Worm (Caenorhabditis elegans): ENCODE data around the gene srsx-7.

The srsx-7 gene

ce11 chrV:7946229-7946628 lies 20.6 kb downstream of the srsx-7 start:
- TF ChIP-seq unc-62 (GFP tag; optimal IDR thresholded peaks at IDR 0.05), result no peak

ce11 chrV:7952855-7953254 lies 27.3 kb downstream of the srsx-7 start, which contains the start of gene clec-216:
TSS of gene clec-216 (minus strand) at chrV:7952955.
- TF ChIP-seq unc-62 (GFP tag; optimal IDR thresholded peaks at IDR 0.05), result no peak

ce11 chrV:7954552-7954951 lies 29.0 kb downstream of the srsx-7 start, which contains the start of gene F26D11.13:
TSS of gene F26D11.13 (minus strand) at chrV:7954652.
- no peak for TF ChIP-seq unc-62 (GFP tag; optimal IDR thresholded peaks at IDR 0.05)

- TF ChIP-seq unc-62 (GFP tag; optimal IDR thresholded peaks at IDR 0.05), result no peak
Measured at ce11 chrV:7955168-7955567, 29.6 kb downstream of the srsx-7 start, which contains the start of gene F26D11.12. TSS of gene F26D11.12 (minus strand) at chrV:7955312.

- no peak for TF ChIP-seq unc-62 (GFP tag; optimal IDR thresholded peaks at IDR 0.05)
Measured at ce11 chrV:7956218-7956617, 30.6 kb downstream of the srsx-7 start, which contains the start of gene pals-34. TSS of gene pals-34 (minus strand) at chrV:7956497.

ce11 chrV:7958740-7959320 lies 33.2 kb downstream of the srsx-7 start, which contains the start of the genes clec-217 and F26D11.2:
TSS of gene clec-217 (minus strand) at chrV:7958840.
TSS of gene F26D11.2 (plus strand) at chrV:7959270.
- no peak for TF ChIP-seq unc-62 (GFP tag; optimal IDR thresholded peaks at IDR 0.05)

- no peak for TF ChIP-seq unc-62 (GFP tag; optimal IDR thresholded peaks at IDR 0.05)
Measured at ce11 chrV:7964429-7964828, 38.8 kb downstream of the srsx-7 start.

ce11 chrV:7969107-7969506 lies 43.5 kb downstream of the srsx-7 start, which contains the start of gene che-7:
TSS of gene che-7 (minus strand) at chrV:7969207.
- no peak for TF ChIP-seq unc-62 (GFP tag; optimal IDR thresholded peaks at IDR 0.05)

ce11 chrV:7970519-7970918 lies 44.9 kb downstream of the srsx-7 start:
- TF ChIP-seq unc-62 (GFP tag; optimal IDR thresholded peaks at IDR 0.05), result no peak

ce11 chrV:7971376-7971775 lies 45.8 kb downstream of the srsx-7 start:
- TF ChIP-seq unc-62 (GFP tag; optimal IDR thresholded peaks at IDR 0.05), result no peak

Measured in whole organism, dauer.